Fruit fly (Drosophila melanogaster): ENCODE results near the gene CG11122.

DNA sequence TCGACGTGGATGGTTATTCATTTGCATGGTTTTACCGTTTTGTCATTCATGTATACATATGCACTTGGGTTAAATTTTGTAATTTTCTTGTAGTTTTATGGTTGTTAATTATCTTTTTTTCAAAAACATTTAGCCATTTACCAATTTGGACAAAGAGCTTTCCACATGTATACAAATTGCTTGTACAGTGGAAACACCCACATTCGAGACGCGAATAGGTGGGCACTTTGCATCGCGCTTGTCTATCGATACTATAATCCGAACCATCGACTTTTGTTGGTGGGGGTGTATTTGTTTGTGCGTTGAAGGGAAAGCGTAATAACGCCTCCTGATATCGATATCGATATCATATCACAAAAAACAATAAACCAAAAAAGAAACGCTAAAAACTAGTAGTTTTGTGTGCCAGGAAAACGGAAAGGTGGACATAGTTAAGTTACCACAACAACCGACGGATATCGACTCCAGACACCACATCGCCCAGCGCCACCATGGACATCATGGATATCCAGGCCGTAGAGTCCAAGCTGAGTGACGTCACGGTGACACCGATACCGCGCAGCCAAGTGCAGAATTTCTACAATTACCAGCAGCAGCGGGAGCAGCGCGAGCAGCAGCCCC lies 13.2 kb upstream of the CG11122 start, which contains the start of gene CDK2AP1:
- TF ChIP-seq usp (GFP tag; optimal IDR thresholded peaks at IDR 0.05): no peak
- no peak for TF ChIP-seq Dll (optimal IDR thresholded peaks at IDR 0.05)
- TF ChIP-seq pan (optimal IDR thresholded peaks at IDR 0.05): no peak
- TF ChIP-seq EcR (GFP tag; optimal IDR thresholded peaks at IDR 0.05): no peak
- no peak for TF ChIP-seq psq (optimal IDR thresholded peaks at IDR 0.05)
